Fruit fly (Drosophila melanogaster) whole organism: ENCODE data around the gene CG32373.

Source experiments
- CG8478 ChIP-seq: fragments of >200 bp; optimal IDR thresholded peaks from 2 replicates; lab custom pipeline; 2018; ENCODE audit warnings: inconsistent platforms
- Dll ChIP-seq: fragments of >200 bp; optimal IDR thresholded peaks from 2 replicates; lab custom pipeline; 2017
- EcR ChIP-seq, 2 experiments: fragments of >200 bp; optimal IDR thresholded peaks; 2 replicates each; lab custom pipeline; 2017; ENCODE audit warnings: missing biosample characterization in 2 of 2, missing genetic modification characterization in 2 of 2, missing genetic modification reagents in 2 of 2
- pan ChIP-seq: fragments of >200 bp; optimal IDR thresholded peaks from 2 replicates; lab custom pipeline; 2017
- psq ChIP-seq: fragments of >200 bp; optimal IDR thresholded peaks from 2 replicates; lab custom pipeline; 2017
- usp ChIP-seq: fragments of >200 bp; optimal IDR thresholded peaks from 2 replicates; lab custom pipeline; 2017; ENCODE audit warnings: missing biosample characterization, missing genetic modification characterization, mixed read lengths

The CG32373 gene

DNA sequence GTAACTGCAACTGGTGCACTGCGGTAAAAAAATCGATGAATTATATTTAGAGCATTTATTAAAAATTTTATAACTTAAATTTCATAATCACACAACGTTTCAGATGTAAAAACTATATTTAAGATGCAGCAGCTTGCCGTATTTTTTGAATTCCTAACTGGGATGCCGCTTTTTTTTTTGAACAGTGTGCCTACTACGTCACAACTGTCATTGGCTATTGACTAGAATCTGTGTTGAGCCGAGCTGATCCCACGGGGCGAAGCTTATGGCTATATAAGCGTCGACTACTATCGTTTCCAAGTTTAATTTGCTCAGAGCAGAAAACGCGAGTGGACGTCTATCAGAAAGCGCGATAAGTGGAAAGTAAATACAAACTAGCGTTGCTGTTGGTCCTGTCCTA lies 103.8 kb downstream of the CG32373 start, which contains the start of gene CG7409:
TSS of gene CG7409 (plus strand) at position 301 of the 400 bp plus-strand sequence.
- TF ChIP-seq psq (lab: Kevin White, UChicago) (no peak), CG8478 (lab: Kevin White, UChicago) (no peak), EcR (GFP tag; optimal IDR thresholded peaks at IDR 0.05; lab: Kevin White, UChicago) (no peak), pan (lab: Kevin White, UChicago) (no peak), Dll (lab: Kevin White, UChicago) (no peak)

DNA sequence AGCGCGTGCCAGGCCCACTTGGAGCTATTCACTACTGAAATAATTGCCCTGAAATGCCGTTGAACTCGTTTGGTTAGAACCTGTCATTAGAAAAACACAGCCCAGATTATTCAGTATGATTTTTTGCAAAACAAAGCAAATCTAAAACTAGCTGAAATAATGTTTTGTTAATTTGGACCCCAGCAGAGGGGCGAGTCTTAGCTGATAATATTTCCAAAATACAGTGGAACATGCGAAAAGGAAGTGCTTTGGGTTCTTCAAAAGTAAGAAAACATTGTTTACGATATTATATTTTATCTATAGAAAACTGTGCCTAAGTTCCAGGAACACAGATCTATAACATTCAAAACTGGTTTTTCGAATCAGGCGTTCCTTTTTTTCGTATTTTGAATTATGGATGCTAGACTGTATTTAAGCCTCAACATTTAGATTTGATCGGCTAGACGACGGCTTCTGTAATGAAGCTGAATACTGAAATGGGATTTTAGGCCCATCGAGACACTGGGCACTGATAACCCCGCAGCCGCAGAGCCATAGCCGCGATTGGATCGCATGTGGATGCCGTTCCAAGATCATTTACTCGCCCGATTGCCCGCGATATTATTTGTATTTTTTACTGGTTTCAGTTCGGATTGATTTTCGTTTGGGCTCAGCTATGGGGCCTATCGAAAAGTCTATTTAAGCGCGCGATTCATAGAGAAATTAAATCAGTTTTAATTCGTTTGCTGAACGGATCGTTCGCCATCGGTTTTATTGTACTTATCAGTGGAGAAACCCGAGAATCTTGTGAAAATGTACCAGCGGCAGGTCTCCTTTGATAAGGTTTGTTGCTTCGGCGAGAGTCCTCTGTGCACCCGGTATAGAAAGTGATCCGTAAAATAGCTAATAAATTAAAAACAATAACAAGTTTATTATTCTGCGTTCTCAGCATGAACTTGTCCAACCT lies 109.8 kb downstream of the CG32373 start, which contains the start of gene Hn:
TSS of gene Hn (plus strand) at position 619 of the 946 bp plus-strand sequence.
- TF ChIP-seq Dll (lab: Kevin White, UChicago), result no peak
- TF ChIP-seq pan (lab: Kevin White, UChicago), result no peak
- no peak for TF ChIP-seq psq (lab: Kevin White, UChicago)
- TF ChIP-seq CG8478 (lab: Kevin White, UChicago), result no peak
- TF ChIP-seq usp (GFP tag; lab: Kevin White, UChicago), result no peak
- TF ChIP-seq EcR (GFP tag; optimal IDR thresholded peaks at IDR 0.05; lab: Kevin White, UChicago), result no peak

DNA sequence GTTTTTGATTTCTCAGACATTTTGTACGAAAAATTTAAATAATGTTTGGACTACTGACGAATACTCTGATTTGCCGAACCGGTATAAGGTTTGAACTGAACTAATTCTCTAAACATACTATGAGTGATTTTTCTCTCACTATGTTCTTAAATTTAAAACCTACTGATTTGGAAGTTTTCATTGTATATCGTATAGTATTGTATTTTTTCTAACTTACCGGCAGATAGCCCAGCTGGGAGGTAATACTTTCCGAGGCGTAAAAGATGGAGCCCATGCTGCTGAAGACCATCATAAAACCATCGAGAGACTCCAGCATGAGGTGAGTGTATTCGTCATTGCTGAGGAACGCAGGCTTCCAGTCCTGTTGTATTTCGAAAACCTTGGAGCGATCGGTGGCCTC lies 117.9 kb downstream of the CG32373 start, which contains the start of gene CG32371:
TSS of gene CG32371 (minus strand) at position 101 of the 400 bp plus-strand sequence.
- TF ChIP-seq CG8478 (lab: Kevin White, UChicago), result no peak
- no peak for TF ChIP-seq Dll (lab: Kevin White, UChicago)

DNA sequence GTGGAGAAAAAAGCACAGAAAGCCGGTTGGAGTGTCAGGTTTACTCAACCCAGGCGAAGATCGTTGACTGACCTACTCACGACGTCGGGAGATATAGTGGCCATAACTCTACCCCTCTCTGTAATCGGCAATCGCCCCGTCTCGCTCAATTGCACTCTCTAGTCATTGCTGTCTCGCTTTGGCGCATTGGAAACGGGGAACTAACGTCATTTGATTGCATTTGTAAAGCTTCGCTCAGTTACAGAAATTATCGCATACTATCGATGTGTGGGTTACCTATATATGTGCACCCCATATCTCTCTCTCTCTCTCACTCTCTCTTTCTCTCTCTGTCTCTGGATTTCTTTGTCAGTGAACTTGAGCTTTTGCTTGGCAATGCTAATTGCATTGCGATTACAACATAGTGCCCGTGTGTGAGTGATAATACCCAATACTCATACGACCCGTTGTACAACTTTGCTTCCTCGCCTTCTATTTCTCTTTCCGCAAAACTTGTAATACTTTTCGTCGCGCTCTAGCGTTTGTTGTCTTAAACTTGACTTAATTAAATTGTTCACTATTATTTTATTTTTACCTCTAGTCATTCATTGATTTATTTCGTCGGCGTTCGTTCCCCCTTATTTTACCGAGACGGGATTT lies 121.9 kb downstream of the CG32373 start:
- no peak for TF ChIP-seq psq (lab: Kevin White, UChicago)
- TF ChIP-seq Dll (lab: Kevin White, UChicago), result no peak
- TF ChIP-seq usp (GFP tag; lab: Kevin White, UChicago), result no peak
- TF ChIP-seq pan (lab: Kevin White, UChicago), result no peak
- TF ChIP-seq EcR (GFP tag; optimal IDR thresholded peaks at IDR 0.05; lab: Kevin White, UChicago), result peak in 1 of 2 experiments; percentile 7
- no peak for TF ChIP-seq CG8478 (lab: Kevin White, UChicago)

DNA sequence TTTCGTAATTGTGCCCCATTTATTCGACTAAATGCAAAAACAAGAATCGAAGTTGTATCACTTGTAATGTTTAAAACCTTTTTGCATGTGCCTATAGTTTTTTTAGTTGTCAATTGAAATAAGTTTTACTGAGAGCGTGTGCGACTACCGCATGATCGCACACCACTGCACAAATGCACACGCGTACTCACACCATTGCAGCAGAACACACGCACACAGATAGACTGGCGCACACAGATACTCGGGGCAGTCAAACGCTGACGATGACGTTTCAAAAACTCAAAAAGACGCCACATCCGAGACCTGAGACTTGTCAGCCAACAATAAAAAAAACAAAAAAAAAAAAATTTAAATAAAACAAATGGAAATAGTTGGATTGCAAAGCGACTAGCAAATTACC lies 123.2 kb downstream of the CG32373 start:
- TF ChIP-seq CG8478 (lab: Kevin White, UChicago) (no peak), pan (lab: Kevin White, UChicago) (no peak), Dll (lab: Kevin White, UChicago) (no peak), psq (lab: Kevin White, UChicago) (no peak), EcR (GFP tag; optimal IDR thresholded peaks at IDR 0.05; lab: Kevin White, UChicago) (no peak), usp (GFP tag; lab: Kevin White, UChicago) (no peak)

DNA sequence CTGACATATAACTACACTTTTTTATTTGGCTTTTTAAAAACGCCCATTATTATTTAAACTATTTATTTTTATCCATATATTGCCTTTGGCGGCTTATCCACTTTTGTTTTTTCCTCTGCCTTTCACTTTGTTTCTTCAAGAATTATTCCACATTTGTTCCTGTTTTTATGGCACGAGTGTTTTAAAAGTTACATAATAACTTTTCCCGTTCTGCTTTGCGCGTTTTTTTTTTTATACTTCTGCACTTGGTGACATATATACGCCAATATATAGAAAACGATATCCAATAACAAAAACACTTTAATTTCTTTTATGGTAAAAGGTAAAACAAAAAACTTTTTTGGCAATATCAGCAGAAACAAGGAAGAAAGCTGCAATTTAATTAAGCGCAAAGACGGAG lies 124.3 kb downstream of the CG32373 start:
- TF ChIP-seq EcR (GFP tag; optimal IDR thresholded peaks at IDR 0.05; lab: Kevin White, UChicago), result no peak
- TF ChIP-seq psq (lab: Kevin White, UChicago), result no peak
- TF ChIP-seq CG8478 (lab: Kevin White, UChicago), result no peak
- no peak for TF ChIP-seq Dll (lab: Kevin White, UChicago)
- TF ChIP-seq pan (lab: Kevin White, UChicago), result no peak
- TF ChIP-seq usp (GFP tag; lab: Kevin White, UChicago), result no peak

DNA sequence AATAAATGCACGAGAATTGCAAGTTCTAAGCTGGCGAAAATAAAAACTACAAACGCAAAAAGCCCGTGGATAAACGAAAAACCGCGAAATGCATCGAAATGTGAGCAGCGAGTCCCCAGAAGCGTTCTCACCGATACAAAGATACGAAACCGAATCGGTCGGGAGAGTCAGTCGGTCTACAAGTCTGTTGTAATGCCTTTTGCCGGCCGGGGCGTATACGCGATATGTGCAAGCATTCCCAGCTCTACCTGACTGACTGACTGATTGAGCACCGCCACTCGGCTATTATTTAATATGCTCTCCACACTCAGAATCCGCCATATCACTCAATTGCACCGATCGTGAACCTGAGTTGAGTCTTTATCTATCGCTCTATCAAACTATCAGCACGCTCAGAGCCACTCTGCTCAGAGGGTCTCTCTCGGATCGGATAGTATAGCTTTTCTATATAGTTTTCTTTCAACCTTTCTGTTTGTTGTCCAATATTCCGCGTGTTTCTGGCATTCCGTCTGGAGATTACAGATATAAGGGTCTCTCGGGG lies 125.1 kb downstream of the CG32373 start, which contains the start of gene Clk:
TSS of gene Clk (minus strand) at position 239 of the 541 bp plus-strand sequence.
- no peak for TF ChIP-seq psq (lab: Kevin White, UChicago)
- no peak for TF ChIP-seq Dll (lab: Kevin White, UChicago)
- no peak for TF ChIP-seq EcR (GFP tag; optimal IDR thresholded peaks at IDR 0.05; lab: Kevin White, UChicago)
- TF ChIP-seq CG8478 (lab: Kevin White, UChicago), result no peak
- no peak for TF ChIP-seq usp (GFP tag; lab: Kevin White, UChicago)
- TF ChIP-seq pan (lab: Kevin White, UChicago), result no peak

DNA sequence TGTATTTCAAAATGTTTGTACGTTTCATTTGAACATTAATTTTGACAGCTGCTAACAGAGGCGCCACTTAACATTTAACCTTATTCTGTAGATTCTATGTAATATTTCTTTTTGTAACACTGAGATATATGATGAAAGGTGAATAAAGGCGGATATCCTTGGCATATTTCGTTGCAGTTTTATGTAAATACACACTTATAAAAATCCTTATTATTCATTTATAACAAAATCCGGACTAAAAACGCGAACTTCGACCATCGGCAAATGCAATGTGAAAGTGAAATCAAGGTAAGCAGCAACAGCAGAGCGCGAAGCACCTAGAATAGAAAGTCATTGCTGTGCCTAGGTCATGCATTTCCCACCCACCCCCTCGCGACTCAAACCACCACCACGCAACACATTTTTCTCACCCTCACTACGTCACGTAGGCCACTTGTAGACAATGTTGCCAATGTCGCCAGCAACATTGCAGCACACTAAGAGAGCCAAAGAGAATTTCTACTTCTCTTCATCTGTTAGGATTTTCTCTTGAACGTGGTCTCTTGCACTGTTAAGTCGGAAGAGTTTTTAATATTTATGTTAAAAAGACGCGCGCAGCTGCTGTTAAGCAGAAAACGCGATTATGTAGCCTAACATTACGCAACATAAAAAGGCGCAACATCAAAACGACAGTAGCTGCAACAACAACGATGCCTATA lies 131.2 kb downstream of the CG32373 start:
- TF ChIP-seq CG8478 (lab: Kevin White, UChicago), result no peak
- TF ChIP-seq psq (lab: Kevin White, UChicago), result no peak
- no peak for TF ChIP-seq Dll (lab: Kevin White, UChicago)
- no peak for TF ChIP-seq EcR (GFP tag; optimal IDR thresholded peaks at IDR 0.05; lab: Kevin White, UChicago)
- TF ChIP-seq pan (lab: Kevin White, UChicago), result peak; percentile 47
- TF ChIP-seq usp (GFP tag; lab: Kevin White, UChicago), result no peak

DNA sequence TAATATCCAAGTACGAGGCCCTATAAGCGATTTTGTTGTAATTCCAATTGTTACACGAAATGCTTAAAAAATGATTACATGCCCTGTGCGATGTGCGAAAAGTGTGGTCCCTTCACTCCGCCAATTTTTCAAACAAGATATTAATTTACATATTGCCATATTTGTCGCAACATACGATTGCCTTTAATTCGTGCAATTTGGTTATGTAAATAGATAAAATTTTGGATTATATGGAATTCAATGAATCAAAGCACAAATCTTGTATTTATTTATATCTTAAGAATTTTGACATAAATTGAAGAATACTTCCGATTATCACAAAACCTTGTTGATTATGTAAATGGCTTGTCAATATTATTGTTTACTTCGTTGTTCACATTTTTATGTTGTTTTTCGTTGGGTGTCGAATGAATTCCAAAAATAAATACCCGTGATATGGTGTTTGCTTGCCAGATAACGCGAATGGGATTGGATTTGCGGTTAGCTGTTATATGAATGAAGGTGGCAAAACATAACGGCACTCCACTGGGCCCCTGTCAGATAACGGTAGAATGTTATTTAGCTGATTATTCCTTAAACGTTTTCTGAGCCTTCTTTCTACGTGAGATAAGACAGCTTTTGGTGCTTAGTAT lies 131.8 kb downstream of the CG32373 start:
- TF ChIP-seq usp (GFP tag; lab: Kevin White, UChicago), result no peak
- no peak for TF ChIP-seq psq (lab: Kevin White, UChicago)
- TF ChIP-seq Dll (lab: Kevin White, UChicago), result no peak
- TF ChIP-seq EcR (GFP tag; optimal IDR thresholded peaks at IDR 0.05; lab: Kevin White, UChicago), result no peak
- TF ChIP-seq CG8478 (lab: Kevin White, UChicago), result no peak
- TF ChIP-seq pan (lab: Kevin White, UChicago), result no peak

DNA sequence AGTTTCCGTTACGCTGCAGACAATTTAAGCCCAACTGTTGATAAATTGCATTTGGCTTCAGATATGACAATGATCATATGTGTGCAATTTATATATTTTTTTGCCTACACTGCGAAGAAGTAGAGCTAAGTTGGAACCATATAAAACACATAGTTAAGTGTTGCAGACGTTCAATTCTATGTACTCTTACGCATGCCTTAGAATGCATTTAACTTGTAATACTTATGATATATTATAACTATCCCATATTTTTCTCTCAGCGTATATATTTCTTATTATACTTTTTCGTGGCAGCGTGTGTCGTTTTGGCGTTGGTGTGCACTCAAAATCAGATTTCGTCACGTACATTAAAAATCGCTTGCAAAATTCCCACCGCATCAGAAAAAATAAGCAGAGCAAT lies 133.0 kb downstream of the CG32373 start:
- TF ChIP-seq psq (lab: Kevin White, UChicago), result no peak
- no peak for TF ChIP-seq pan (lab: Kevin White, UChicago)
- TF ChIP-seq EcR (GFP tag; optimal IDR thresholded peaks at IDR 0.05; lab: Kevin White, UChicago), result no peak
- no peak for TF ChIP-seq usp (GFP tag; lab: Kevin White, UChicago)
- no peak for TF ChIP-seq Dll (lab: Kevin White, UChicago)
- no peak for TF ChIP-seq CG8478 (lab: Kevin White, UChicago)
